Fruit fly (Drosophila melanogaster) whole organism, embryonic: ENCODE data around the gene CG13482.

ENCODE experiments used
- Bdp1 ChIP-seq: fragments of 200-800 bp; sonication (Bioruptor generic); optimal IDR thresholded peaks from 3 replicates; lab custom pipeline; 2016; ENCODE audit warnings: missing biosample characterization, missing genetic modification characterization
- CG10267 ChIP-seq: fragments of 200-800 bp; sonication (Bioruptor generic); optimal IDR thresholded peaks from 2 replicates; lab custom pipeline; 2018; ENCODE audit warnings: missing biosample characterization, mild to moderate bottlenecking, missing genetic modification characterization, moderate library complexity
- CG11456 ChIP-seq: fragments of 200-800 bp; sonication (Bioruptor generic); IDR thresholded peaks from 3 replicates; pipeline ENCODE4 v1.3.6; 2022; ENCODE audit warnings: missing biosample characterization, missing genetic modification characterization
- CG11504 ChIP-seq: fragments of 200-800 bp; sonication (Bioruptor generic); optimal IDR thresholded peaks from 3 replicates; lab custom pipeline; 2019; ENCODE audit warnings: missing biosample characterization, mild to moderate bottlenecking, missing genetic modification characterization, moderate library complexity
- CG13296 ChIP-seq: fragments of 200-800 bp; sonication (Bioruptor generic); optimal IDR thresholded peaks from 3 replicates; lab custom pipeline; 2018; ENCODE audit warnings: missing biosample characterization, mild to moderate bottlenecking, missing genetic modification characterization
- CG15073 ChIP-seq: fragments of 200-800 bp; sonication (Bioruptor generic); optimal IDR thresholded peaks from 2 replicates; lab custom pipeline; 2016; ENCODE audit warnings: missing biosample characterization, missing genetic modification characterization
- CG17186 ChIP-seq: fragments of 200-800 bp; sonication (Bioruptor generic); optimal IDR thresholded peaks from 3 replicates; lab custom pipeline; 2017; ENCODE audit warnings: missing biosample characterization, missing genetic modification reagents, missing genetic modification characterization
- CG18619 ChIP-seq: fragments of 200-800 bp; sonication (Bioruptor generic); optimal IDR thresholded peaks from 3 replicates; lab custom pipeline; 2017; ENCODE audit warnings: missing biosample characterization, mild to moderate bottlenecking, missing genetic modification characterization
- CG2199 ChIP-seq: fragments of 200-800 bp; sonication (Bioruptor generic); IDR thresholded peaks from 3 replicates; pipeline ENCODE4 v1.3.6; 2022; ENCODE audit warnings: missing biosample characterization, missing genetic modification characterization
- CG31388 ChIP-seq: fragments of 200-800 bp; sonication (Bioruptor generic); optimal IDR thresholded peaks from 2 replicates; lab custom pipeline; 2016; ENCODE audit warnings: missing biosample characterization, missing genetic modification characterization
- CG4282 ChIP-seq: fragments of 200-800 bp; sonication (Bioruptor generic); optimal IDR thresholded peaks from 2 replicates; lab custom pipeline; 2016; ENCODE audit warnings: missing biosample characterization, missing genetic modification characterization
- CG6654 ChIP-seq: fragments of 200-800 bp; sonication (Bioruptor generic); optimal IDR thresholded peaks from 2 replicates; lab custom pipeline; 2017; ENCODE audit warnings: missing biosample characterization, mild to moderate bottlenecking, missing genetic modification characterization
- CG7357 ChIP-seq: fragments of 200-800 bp; sonication (Bioruptor generic); IDR thresholded peaks from 3 replicates; pipeline ENCODE4 v1.3.6; 2022; ENCODE audit warnings: missing biosample characterization, missing genetic modification characterization
- CG8290 ChIP-seq, 3 experiments: fragments of 200-800 bp; sonication (Bioruptor generic); optimal IDR thresholded peaks; 2 replicates each; lab custom pipeline; 2016 to 2019; ENCODE audit warnings: missing biosample characterization in 3 of 3, missing genetic modification characterization in 3 of 3, mild to moderate bottlenecking in 2 of 3, moderate library complexity in 1 of 3
- CG9609 ChIP-seq: fragments of 200-800 bp; sonication (Bioruptor generic); optimal IDR thresholded peaks from 3 replicates; lab custom pipeline; 2016; ENCODE audit warnings: missing biosample characterization, missing genetic modification characterization
- Dek ChIP-seq: fragments of 200-800 bp; sonication (Bioruptor generic); optimal IDR thresholded peaks from 3 replicates; lab custom pipeline; 2019; ENCODE audit warnings: missing biosample characterization, mild to moderate bottlenecking, missing genetic modification characterization, moderate library complexity
- Dref ChIP-seq: fragments of 200-800 bp; sonication (Bioruptor generic); IDR thresholded peaks from 2 replicates; pipeline ENCODE4 v1.3.6; 2022; ENCODE audit warnings: missing biosample characterization, missing genetic modification characterization
- Eip74EF ChIP-seq, 2 experiments: fragments of 200-800 bp in 1 of 2; fragments of >200 bp in 1 of 2; sonication (Bioruptor generic) in 1 of 2; optimal IDR thresholded peaks; 2 replicates each; lab custom pipeline; 2017 to 2019; ENCODE audit warnings: missing biosample characterization in 2 of 2, missing genetic modification characterization in 2 of 2, mild to moderate bottlenecking in 1 of 2, moderate library complexity in 1 of 2
- HHEX ChIP-seq: fragments of 200-800 bp; sonication (Bioruptor generic); optimal IDR thresholded peaks from 3 replicates; lab custom pipeline; 2017; ENCODE audit warnings: missing biosample characterization, mild to moderate bottlenecking, missing genetic modification characterization, missing genetic modification reagents
- Hand ChIP-seq: fragments of 200-800 bp; sonication (Bioruptor generic); optimal IDR thresholded peaks from 2 replicates; lab custom pipeline; 2017; ENCODE audit warnings: mild to moderate bottlenecking, missing biosample characterization, missing genetic modification reagents, missing genetic modification characterization
- Hr51 ChIP-seq, 2 experiments: fragments of 200-800 bp; sonication (Bioruptor generic); optimal IDR thresholded peaks; 2 replicates in 1 of 2; 3 replicates in 1 of 2; lab custom pipeline; 2016 to 2018; ENCODE audit warnings: missing biosample characterization in 2 of 2, missing genetic modification characterization in 2 of 2, mild to moderate bottlenecking in 1 of 2, moderate library complexity in 1 of 2
- Lpt ChIP-seq: fragments of >200 bp; optimal IDR thresholded peaks from 2 replicates; lab custom pipeline; 2018; ENCODE audit warnings: missing biosample characterization, missing genetic modification characterization
- MESR4 ChIP-seq: fragments of 200-800 bp; sonication (Bioruptor generic); optimal IDR thresholded peaks from 2 replicates; lab custom pipeline; 2018; ENCODE audit warnings: missing biosample characterization, mild to moderate bottlenecking, missing genetic modification characterization, moderate library complexity
- NK7.1 ChIP-seq: fragments of 200-800 bp; sonication (Bioruptor generic); optimal IDR thresholded peaks from 3 replicates; lab custom pipeline; 2016; ENCODE audit warnings: missing biosample characterization, missing genetic modification characterization
- PHDP ChIP-seq: fragments of 200-800 bp; sonication (Bioruptor generic); optimal IDR thresholded peaks from 3 replicates; lab custom pipeline; 2018; ENCODE audit warnings: missing biosample characterization, mild to moderate bottlenecking, missing genetic modification characterization, moderate library complexity
- Pdp1 ChIP-seq, 2 experiments: fragments of 200-800 bp; sonication (Bioruptor generic); optimal IDR thresholded peaks; 3 replicates each; lab custom pipeline; 2016; ENCODE audit warnings: missing biosample characterization in 2 of 2, missing genetic modification characterization in 2 of 2, mild to moderate bottlenecking in 1 of 2, moderate library complexity in 1 of 2
- Ravus ChIP-seq: fragments of 200-800 bp; sonication (Bioruptor generic); IDR thresholded peaks from 2 replicates; pipeline ENCODE4 v1.3.6; 2022; ENCODE audit warnings: missing biosample characterization, missing genetic modification characterization
- Sox100B ChIP-seq: fragments of 200-800 bp; sonication (Bioruptor generic); optimal IDR thresholded peaks from 3 replicates; lab custom pipeline; 2018; ENCODE audit warnings: missing biosample characterization, mild to moderate bottlenecking, missing genetic modification characterization
- Usf ChIP-seq: fragments of 200-800 bp; sonication (Bioruptor generic); optimal IDR thresholded peaks from 2 replicates; lab custom pipeline; 2017; ENCODE audit warnings: missing genotype, missing biosample characterization, missing genetic modification characterization
- bbx ChIP-seq: fragments of 200-800 bp; sonication (Bioruptor generic); IDR thresholded peaks from 2 replicates; pipeline ENCODE4 v1.3.6; 2022; ENCODE audit warnings: missing biosample characterization, missing genetic modification characterization; ENCODE audit not compliant: partially characterized antibody
- br ChIP-seq: fragments of >200 bp; optimal IDR thresholded peaks from 2 replicates; lab custom pipeline; 2017
- cg ChIP-seq: fragments of 200-800 bp; sonication (Bioruptor generic); optimal IDR thresholded peaks from 3 replicates; lab custom pipeline; 2019; ENCODE audit warnings: missing biosample characterization, mild to moderate bottlenecking, missing genetic modification characterization, moderate library complexity
- crp ChIP-seq, 2 experiments: fragments of 200-800 bp; sonication (Bioruptor generic); optimal IDR thresholded peaks; 2 replicates in 1 of 2; 3 replicates in 1 of 2; lab custom pipeline; 2017; ENCODE audit warnings: missing biosample characterization in 2 of 2, missing genetic modification characterization in 2 of 2, mild to moderate bottlenecking in 1 of 2, moderate library complexity in 1 of 2
- gce ChIP-seq: fragments of 200-800 bp; sonication (Bioruptor generic); IDR thresholded peaks from 3 replicates; pipeline ENCODE4 v1.3.6; 2022; ENCODE audit warnings: missing biosample characterization, missing genetic modification characterization
- gem ChIP-seq: fragments of 200-800 bp; sonication (Bioruptor generic); optimal IDR thresholded peaks from 2 replicates; lab custom pipeline; 2019; ENCODE audit warnings: missing biosample characterization, mild to moderate bottlenecking, missing genetic modification characterization, moderate library complexity
- her ChIP-seq: fragments of 200-800 bp; sonication (Bioruptor generic); optimal IDR thresholded peaks from 2 replicates; lab custom pipeline; 2016; ENCODE audit warnings: missing biosample characterization, missing genetic modification characterization
- maf-S ChIP-seq: fragments of 200-800 bp; sonication (Bioruptor generic); optimal IDR thresholded peaks from 2 replicates; lab custom pipeline; 2016; ENCODE audit warnings: missing biosample characterization, missing genetic modification characterization
- org-1 ChIP-seq: fragments of 200-800 bp; sonication (Bioruptor generic); optimal IDR thresholded peaks from 2 replicates; lab custom pipeline; 2017; ENCODE audit warnings: missing biosample characterization, missing genetic modification characterization
- pan ChIP-seq, 4 experiments: fragments of >200 bp in 3 of 4; fragments of 200-800 bp in 1 of 4; sonication (Bioruptor generic) in 1 of 4; optimal IDR thresholded peaks in 3 of 4; IDR thresholded peaks in 1 of 4; 2 replicates each; pipeline versions ENCODE4 v1.3.6 to Lab custom; 2017 to 2022; ENCODE audit warnings: missing biosample characterization in 2 of 4, missing genetic modification characterization in 2 of 4, mixed read lengths in 1 of 4
- pita ChIP-seq: fragments of 200-800 bp; sonication (Bioruptor generic); optimal IDR thresholded peaks from 2 replicates; lab custom pipeline; 2017; ENCODE audit warnings: missing biosample characterization, mild to moderate bottlenecking, missing genetic modification characterization
- shn ChIP-seq: fragments of 200-800 bp; sonication (Bioruptor generic); optimal IDR thresholded peaks from 3 replicates; lab custom pipeline; 2016; ENCODE audit warnings: missing biosample characterization, missing genetic modification characterization
- tap ChIP-seq: fragments of 200-800 bp; optimal IDR thresholded peaks from 3 replicates; lab custom pipeline; 2019; ENCODE audit warnings: missing biosample characterization, mild to moderate bottlenecking, missing genetic modification characterization, moderate library complexity
- tll ChIP-seq, 2 experiments: fragments of 200-800 bp in 1 of 2; fragments of >200 bp in 1 of 2; sonication (Bioruptor generic) in 1 of 2; optimal IDR thresholded peaks; 2 replicates each; lab custom pipeline; 2017 to 2019; ENCODE audit warnings: missing biosample characterization in 2 of 2, missing genetic modification characterization in 2 of 2, mild to moderate bottlenecking in 1 of 2, moderate library complexity in 1 of 2
- tup ChIP-seq: fragments of 200-800 bp; sonication (Bioruptor generic); optimal IDR thresholded peaks from 2 replicates; lab custom pipeline; 2016; ENCODE audit warnings: missing biosample characterization, mild to moderate bottlenecking, missing genetic modification characterization, moderate library complexity
- unc-4 ChIP-seq: fragments of 200-800 bp; sonication (Bioruptor generic); IDR thresholded peaks from 2 replicates; pipeline ENCODE4 v1.3.6; 2022; ENCODE audit warnings: missing biosample characterization, missing genetic modification characterization; ENCODE audit not compliant: partially characterized antibody
- wek ChIP-seq: fragments of 200-800 bp; sonication (Bioruptor generic); optimal IDR thresholded peaks from 3 replicates; lab custom pipeline; 2018; ENCODE audit warnings: missing biosample characterization, mild to moderate bottlenecking, missing genetic modification characterization, moderate library complexity
- yki ChIP-seq: fragments of >200 bp; optimal IDR thresholded peaks from 3 replicates; lab custom pipeline; 2018
- zfh2 ChIP-seq: fragments of 200-800 bp; sonication (Bioruptor generic); optimal IDR thresholded peaks from 2 replicates; lab custom pipeline; 2016; ENCODE audit warnings: missing biosample characterization, missing genetic modification characterization

The CG13482 gene

DNA sequence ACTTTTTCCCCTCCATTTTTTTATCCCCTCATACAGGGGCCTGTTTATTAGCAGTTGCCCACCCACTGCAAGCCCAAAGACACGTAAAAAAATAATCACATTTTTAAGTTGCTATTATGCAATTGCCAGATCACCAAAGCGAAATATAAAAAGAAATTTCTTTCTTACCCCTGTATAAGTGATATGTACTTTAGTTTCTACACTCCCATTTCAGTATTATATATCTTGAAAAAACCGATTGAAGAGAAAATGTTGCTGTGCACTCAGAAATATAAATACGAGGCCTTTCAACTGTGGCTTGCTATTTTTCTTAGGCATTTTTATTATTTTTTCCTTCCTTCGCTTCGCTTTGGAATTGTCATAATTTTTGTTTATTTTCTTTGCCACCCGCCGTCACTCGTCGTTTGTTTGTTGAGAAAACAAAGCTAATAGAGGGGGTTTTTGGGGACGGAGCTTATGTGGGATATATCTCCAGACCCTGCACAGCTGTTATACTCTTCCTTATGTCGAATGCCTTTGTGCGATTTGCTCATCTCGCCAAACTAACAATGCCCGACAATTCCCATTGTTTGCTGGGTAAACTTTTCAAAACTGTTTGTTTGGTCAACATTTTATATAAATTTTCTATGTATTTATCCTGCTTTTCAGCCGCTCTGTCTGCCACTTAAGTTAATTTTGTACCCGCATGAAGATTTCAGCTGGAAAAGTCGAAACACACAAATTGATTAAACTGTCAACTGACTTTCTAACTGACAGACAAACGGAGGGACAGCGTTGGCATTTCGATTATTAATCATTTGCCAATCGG lies 25.3 kb downstream of the CG13482 start (continued):
- TF ChIP-seq bbx (GFP tag; lab: Robert Waterston, UW): no peak
- no peak for TF ChIP-seq pan (optimal IDR thresholded peaks at IDR 0.05; lab: Kevin White, UChicago)
- TF ChIP-seq pan (GFP tag; optimal IDR thresholded peaks at IDR 0.05 in 1 of 2, IDR thresholded peaks at IDR 0.05 in 1 of 2): peak in 1 of 2 experiments; percentile 9
- TF ChIP-seq CG18619: peak; percentile 5
- TF ChIP-seq CG13296 (GFP tag; lab: Kevin White, UChicago): peak; percentile 15
- no peak for TF ChIP-seq crp (GFP tag; optimal IDR thresholded peaks at IDR 0.05; lab: Kevin White, UChicago)
- TF ChIP-seq Dek (tag; lab: Kevin White, UChicago): no peak
- no peak for TF ChIP-seq CG8290 (GFP tag; optimal IDR thresholded peaks at IDR 0.05; lab: Kevin White, UChicago)
- no peak for TF ChIP-seq CG8290 (tag; optimal IDR thresholded peaks at IDR 0.05; lab: Kevin White, UChicago)
- no peak for TF ChIP-seq CG15073 (GFP tag; lab: Kevin White, UChicago)
- TF ChIP-seq MESR4 (GFP tag; lab: Kevin White, UChicago): no peak
- no peak for TF ChIP-seq Bdp1
- TF ChIP-seq pita (GFP tag; lab: Kevin White, UChicago): no peak
- peak; percentile 18 for TF ChIP-seq HHEX
- no peak for TF ChIP-seq gce (GFP tag; lab: Robert Waterston, UW)
- TF ChIP-seq CG31388 (GFP tag; lab: Kevin White, UChicago): no peak
- no peak for TF ChIP-seq yki (lab: Kevin White, UChicago)
- TF ChIP-seq PHDP (tag; lab: Kevin White, UChicago): peak; percentile 26
- no peak for TF ChIP-seq CG6654 (GFP tag; lab: Kevin White, UChicago)
- TF ChIP-seq her (GFP tag; lab: Kevin White, UChicago): no peak
- no peak for TF ChIP-seq CG2199 (GFP tag; lab: Robert Waterston, UW)
- no peak for TF ChIP-seq Lpt (GFP tag; lab: Kevin White, UChicago)
- TF ChIP-seq br (lab: Kevin White, UChicago): no peak
- TF ChIP-seq Pdp1 (GFP tag; optimal IDR thresholded peaks at IDR 0.05; lab: Kevin White, UChicago): peak in 1 of 2 experiments; percentile 42
- TF ChIP-seq org-1: no peak
- TF ChIP-seq CG9609 (GFP tag; lab: Kevin White, UChicago): no peak
- no peak for TF ChIP-seq tup
- no peak for TF ChIP-seq tap
- TF ChIP-seq CG4282 (GFP tag; lab: Kevin White, UChicago): no peak
- no peak for TF ChIP-seq shn (GFP tag; lab: Kevin White, UChicago)
- no peak for TF ChIP-seq Ravus (GFP tag; lab: Robert Waterston, UW)
- TF ChIP-seq cg (GFP tag; lab: Kevin White, UChicago): no peak
- TF ChIP-seq CG11456 (GFP tag; lab: Robert Waterston, UW): no peak
- no peak for TF ChIP-seq maf-S
- TF ChIP-seq Hr51 (GFP tag; optimal IDR thresholded peaks at IDR 0.05; lab: Kevin White, UChicago): no peak
- peak; percentile 44 for TF ChIP-seq CG11504 (tag; lab: Kevin White, UChicago)
- TF ChIP-seq NK7.1 (GFP tag; lab: Kevin White, UChicago): no peak
- no peak for TF ChIP-seq wek (GFP tag; lab: Kevin White, UChicago)
- TF ChIP-seq unc-4: no peak
- no peak for TF ChIP-seq zfh2 (GFP tag; lab: Kevin White, UChicago)
- TF ChIP-seq Hand (GFP tag; lab: Kevin White, UChicago): no peak
- TF ChIP-seq Eip74EF (GFP tag; optimal IDR thresholded peaks at IDR 0.05; lab: Kevin White, UChicago): peak in 1 of 2 experiments; percentile 2
- no peak for TF ChIP-seq CG10267 (tag; lab: Kevin White, UChicago)
- no peak for TF ChIP-seq Usf (GFP tag; lab: Kevin White, UChicago)
- no peak for TF ChIP-seq CG17186 (GFP tag; lab: Kevin White, UChicago)
- TF ChIP-seq Dref (GFP tag; lab: Robert Waterston, UW): no peak
- no peak for TF ChIP-seq CG7357
- TF ChIP-seq tll (GFP tag; optimal IDR thresholded peaks at IDR 0.05; lab: Kevin White, UChicago): no peak
- TF ChIP-seq Sox100B (GFP tag; lab: Kevin White, UChicago): peak; percentile 30
- TF ChIP-seq gem (tag; lab: Kevin White, UChicago): peak; percentile 35
